Worm (Caenorhabditis elegans): ENCODE data around the gene str-153.

The str-153 gene

ce11 chrIV:4975995-4976394 lies 41.8 kb downstream of the str-153 start, which contains the start of gene Y9C9A.16:
Y9C9A.16 (minus strand) TSS chrIV:4976125.
- TF ChIP-seq pax-1 (tag; optimal IDR thresholded peaks at IDR 0.05) (no peak), ama-1 (optimal IDR thresholded peaks at IDR 0.05) (no peak), ceh-48 (tag; optimal IDR thresholded peaks at IDR 0.05) (no peak), rnt-1 (tag; optimal IDR thresholded peaks at IDR 0.05) (no peak), ets-4 (tag; optimal IDR thresholded peaks at IDR 0.05) (no peak), ceh-30 (tag; optimal IDR thresholded peaks at IDR 0.05) (no peak), pqm-1 (tag; optimal IDR thresholded peaks at IDR 0.05) (no peak), zip-5 (tag; optimal IDR thresholded peaks at IDR 0.05) (no peak), mec-3 (tag; optimal IDR thresholded peaks at IDR 0.05; ENCODE audit: borderline replicate concordance) (no peak), nhr-232 (tag; optimal IDR thresholded peaks at IDR 0.05) (no peak), elt-4 (tag; optimal IDR thresholded peaks at IDR 0.05) (no peak), ceh-45 (GFP tag; IDR thresholded peaks at IDR 0.05) (no peak)

- TF ChIP-seq pat-9 (tag; optimal IDR thresholded peaks at IDR 0.05) (no peak), ceh-19 (GFP tag; optimal IDR thresholded peaks at IDR 0.05) (no peak), ttx-3 (tag; optimal IDR thresholded peaks at IDR 0.05) (no peak), ets-4 (tag; optimal IDR thresholded peaks at IDR 0.05) (no peak), tbx-7 (tag; optimal IDR thresholded peaks at IDR 0.05) (no peak), sox-4 (tag; optimal IDR thresholded peaks at IDR 0.05) (no peak), pros-1 (tag; optimal IDR thresholded peaks at IDR 0.05) (no peak), ceh-48 (tag; optimal IDR thresholded peaks at IDR 0.05) (no peak), sox-2 (GFP tag; IDR thresholded peaks at IDR 0.05) (no peak), T23F11.4 (GFP tag; optimal IDR thresholded peaks at IDR 0.05) (no peak), dve-1 (tag; optimal IDR thresholded peaks at IDR 0.05) (no peak), ceh-9 (tag; optimal IDR thresholded peaks at IDR 0.05) (no peak), zip-5 (tag; optimal IDR thresholded peaks at IDR 0.05) (no peak), unc-86 (tag; optimal IDR thresholded peaks at IDR 0.05) (no peak), hlh-6 (tag; optimal IDR thresholded peaks at IDR 0.05) (no peak), lim-6 (tag; optimal IDR thresholded peaks at IDR 0.05) (no peak), madf-2 (tag; optimal IDR thresholded peaks at IDR 0.05) (no peak)
Observed at ce11 chrIV:4977176-4977693, 43.0 kb downstream of the str-153 start, which contains the start of gene E03H12.5. E03H12.5 (plus strand) TSS chrIV:4977226.

- TF ChIP-seq pha-4 (tag; optimal IDR thresholded peaks at IDR 0.05) (no peak), ceh-2 (tag; optimal IDR thresholded peaks at IDR 0.05) (no peak), unc-86 (tag; optimal IDR thresholded peaks at IDR 0.05) (no peak), ceh-18 (tag; optimal IDR thresholded peaks at IDR 0.05) (no peak), dmd-4 (tag; optimal IDR thresholded peaks at IDR 0.05; ENCODE audit: borderline replicate concordance) (no peak), ztf-16 (tag; optimal IDR thresholded peaks at IDR 0.05) (no peak), ceh-9 (tag; optimal IDR thresholded peaks at IDR 0.05) (no peak), Y22D7AL.16 (tag; optimal IDR thresholded peaks at IDR 0.05) (no peak), madf-2 (tag; optimal IDR thresholded peaks at IDR 0.05) (no peak), pqm-1 (tag; optimal IDR thresholded peaks at IDR 0.05) (no peak), ref-2 (tag; optimal IDR thresholded peaks at IDR 0.05) (no peak), che-1 (tag; optimal IDR thresholded peaks at IDR 0.05) (no peak), elt-4 (tag; optimal IDR thresholded peaks at IDR 0.05) (no peak), syd-9 (tag; optimal IDR thresholded peaks at IDR 0.05) (no peak), ceh-45 (GFP tag; IDR thresholded peaks at IDR 0.05) (no peak)
Observed at ce11 chrIV:4981027-4981426, 46.8 kb downstream of the str-153 start, which contains the start of gene srz-24. srz-24 (minus strand) TSS chrIV:4981127.

- no peak for TF ChIP-seq ceh-30 (tag; optimal IDR thresholded peaks at IDR 0.05)
- no peak for TF ChIP-seq unc-86 (tag; optimal IDR thresholded peaks at IDR 0.05)
- no peak for TF ChIP-seq elt-2 (tag; optimal IDR thresholded peaks at IDR 0.05)
- TF ChIP-seq syd-9 (tag; optimal IDR thresholded peaks at IDR 0.05), result no peak
- TF ChIP-seq T23F11.4 (GFP tag; optimal IDR thresholded peaks at IDR 0.05), result no peak
- no peak for TF ChIP-seq ttx-3 (tag; optimal IDR thresholded peaks at IDR 0.05)
- no peak for TF ChIP-seq fax-1 (tag; optimal IDR thresholded peaks at IDR 0.05)
- no peak for TF ChIP-seq pat-9 (tag; optimal IDR thresholded peaks at IDR 0.05)
- TF ChIP-seq ceh-14 (tag; optimal IDR thresholded peaks at IDR 0.05), result no peak
- no peak for TF ChIP-seq ceh-2 (tag; optimal IDR thresholded peaks at IDR 0.05)
- TF ChIP-seq eyg-1 (tag; optimal IDR thresholded peaks at IDR 0.05), result no peak
- TF ChIP-seq nhr-232 (tag; optimal IDR thresholded peaks at IDR 0.05), result no peak
- no peak for TF ChIP-seq ets-4 (tag; optimal IDR thresholded peaks at IDR 0.05)
- TF ChIP-seq fkh-10 (GFP tag; optimal IDR thresholded peaks at IDR 0.05), result no peak
- TF ChIP-seq Y22D7AL.16 (tag; optimal IDR thresholded peaks at IDR 0.05), result no peak
Observed at ce11 chrIV:4982477-4982876, 48.3 kb downstream of the str-153 start, which contains the start of gene E03H12.4. E03H12.4 (plus strand) TSS chrIV:4982596.

Data from whole organism, late embryonic.